Fruit fly (Drosophila melanogaster) whole organism, adult: ENCODE data around the gene CG43707.

Source experiments
- CG11617 ChIP-seq: fragments of 200-800 bp; sonication (Bioruptor generic); optimal IDR thresholded peaks from 2 replicates; lab custom pipeline; 2017; ENCODE audit warnings: mild to moderate bottlenecking, missing biosample characterization, missing genetic modification reagents, missing genetic modification characterization
- CG12768 ChIP-seq: fragments of 200-800 bp; sonication (Bioruptor generic); optimal IDR thresholded peaks from 2 replicates; lab custom pipeline; 2017; ENCODE audit warnings: missing biosample characterization, missing genetic modification characterization, mild to moderate bottlenecking, moderate library complexity, missing genetic modification reagents
- CG14711 ChIP-seq: fragments of 200-800 bp; sonication (Bioruptor generic); optimal IDR thresholded peaks from 2 replicates; lab custom pipeline; 2018; ENCODE audit warnings: missing biosample characterization, mild to moderate bottlenecking, missing genetic modification characterization, moderate library complexity
- CG1620 ChIP-seq: fragments of 200-800 bp; sonication (Bioruptor generic); optimal IDR thresholded peaks from 2 replicates; lab custom pipeline; 2016; ENCODE audit warnings: missing biosample characterization, missing genetic modification characterization
- CG33017 ChIP-seq: fragments of 200-800 bp; sonication (Bioruptor generic); optimal IDR thresholded peaks from 2 replicates; lab custom pipeline; 2018; ENCODE audit warnings: missing biosample characterization, mild to moderate bottlenecking, missing genetic modification characterization, moderate library complexity
- CG5204 ChIP-seq: fragments of 200-800 bp; sonication (Bioruptor generic); optimal IDR thresholded peaks from 2 replicates; lab custom pipeline; 2016; ENCODE audit warnings: missing biosample characterization, missing genetic modification characterization
- CG7045 ChIP-seq: fragments of 200-800 bp; sonication (Bioruptor generic); optimal IDR thresholded peaks from 2 replicates; lab custom pipeline; 2017; ENCODE audit warnings: missing biosample characterization, mild to moderate bottlenecking, missing genetic modification characterization
- CG7101 ChIP-seq: fragments of 200-800 bp; sonication (Bioruptor generic); optimal IDR thresholded peaks from 2 replicates; lab custom pipeline; 2018; ENCODE audit warnings: missing biosample characterization, mild to moderate bottlenecking, missing genetic modification characterization, moderate library complexity
- Clk ChIP-seq: fragments of 200-800 bp; sonication (Bioruptor generic); optimal IDR thresholded peaks from 2 replicates; lab custom pipeline; 2017; ENCODE audit warnings: missing biosample characterization, missing genetic modification characterization
- Crg-1 ChIP-seq: fragments of 200-800 bp; sonication (Bioruptor generic); optimal IDR thresholded peaks from 2 replicates; lab custom pipeline; 2016; ENCODE audit warnings: missing biosample characterization, missing genetic modification characterization
- Hr96 ChIP-seq: fragments of 200-800 bp; sonication (Bioruptor generic); optimal IDR thresholded peaks from 2 replicates; lab custom pipeline; 2016; ENCODE audit warnings: missing biosample characterization, missing genetic modification characterization
- Mnt ChIP-seq: fragments of 200-800 bp; sonication (Bioruptor generic); optimal IDR thresholded peaks from 2 replicates; lab custom pipeline; 2016; ENCODE audit warnings: missing biosample characterization, mild to moderate bottlenecking, missing genetic modification characterization
- bab1 ChIP-seq: fragments of 200-800 bp; sonication (Bioruptor generic); optimal IDR thresholded peaks from 3 replicates; lab custom pipeline; 2019; ENCODE audit warnings: missing biosample characterization, mild to moderate bottlenecking, missing genetic modification characterization, moderate library complexity
- cic ChIP-seq: fragments of 200-800 bp; sonication (Bioruptor generic); optimal IDR thresholded peaks from 2 replicates; lab custom pipeline; 2017; ENCODE audit warnings: missing biosample characterization, mild to moderate bottlenecking, missing genetic modification characterization, moderate library complexity
- cnc ChIP-seq, 2 experiments: fragments of >200 bp; optimal IDR thresholded peaks; 2 replicates each; lab custom pipeline; 2017
- kay ChIP-seq: fragments of 200-800 bp; sonication (Bioruptor generic); peaks from one replicate; lab custom pipeline; 2016; ENCODE audit warnings: missing biosample characterization, missing genetic modification characterization, borderline replicate concordance
- ovo ChIP-seq: fragments of 200-800 bp; sonication (Bioruptor generic); optimal IDR thresholded peaks from 2 replicates; lab custom pipeline; 2016; ENCODE audit warnings: missing biosample characterization, missing genetic modification characterization
- pad ChIP-seq: fragments of 200-800 bp; sonication (Bioruptor generic); optimal IDR thresholded peaks from 3 replicates; lab custom pipeline; 2017; ENCODE audit warnings: missing biosample characterization, missing genetic modification characterization, mild to moderate bottlenecking, moderate library complexity, missing genetic modification reagents
- tj ChIP-seq: fragments of 200-800 bp; sonication (Bioruptor generic); optimal IDR thresholded peaks from 3 replicates; lab custom pipeline; 2017; ENCODE audit warnings: missing biosample characterization, mild to moderate bottlenecking, missing genetic modification characterization, moderate library complexity
- toe ChIP-seq: fragments of 200-800 bp; sonication (Bioruptor generic); optimal IDR thresholded peaks from 2 replicates; lab custom pipeline; 2016; ENCODE audit warnings: missing biosample characterization, missing genetic modification characterization

CG43707 gene

dm6 chr2L:3804641-3805273 lies 47.7 kb downstream of the CG43707 start:
- peak; percentile 94 for TF ChIP-seq CG14711 (tag; lab: Kevin White, UChicago)
- peak; percentile 95 for TF ChIP-seq CG5204 (GFP tag; lab: Kevin White, UChicago)
- TF ChIP-seq CG11617 (GFP tag; lab: Kevin White, UChicago), result peak; percentile 79
- TF ChIP-seq kay (GFP tag; lab: Kevin White, UChicago), result peak; percentile 76
- TF ChIP-seq bab1, result peak; percentile 92
- no peak for TF ChIP-seq cnc (optimal IDR thresholded peaks at IDR 0.05; lab: Kevin White, UChicago)
- peak; percentile 85 for TF ChIP-seq cic (GFP tag; lab: Kevin White, UChicago)
- peak; percentile 97 for TF ChIP-seq CG33017 (tag; lab: Kevin White, UChicago)
- TF ChIP-seq Clk (GFP tag; lab: Kevin White, UChicago), result peak; percentile 89
- TF ChIP-seq pad (GFP tag; lab: Kevin White, UChicago), result peak; percentile 78
- peak; percentile 60 for TF ChIP-seq tj (GFP tag; lab: Kevin White, UChicago)
- TF ChIP-seq CG1620 (GFP tag; lab: Kevin White, UChicago), result peak; percentile 72
- peak; percentile 97 for TF ChIP-seq CG7045
- peak; percentile 97 for TF ChIP-seq CG12768
- TF ChIP-seq ovo (GFP tag; lab: Kevin White, UChicago), result peak; percentile 52
- TF ChIP-seq Mnt (GFP tag; lab: Kevin White, UChicago), result peak; percentile 79
- TF ChIP-seq Crg-1 (GFP tag; lab: Kevin White, UChicago), result peak; percentile 39
- TF ChIP-seq CG7101, result peak; percentile 95
- peak; percentile 97 for TF ChIP-seq Hr96 (GFP tag; lab: Kevin White, UChicago)
- peak; percentile 91 for TF ChIP-seq toe

dm6 chr2L:3805274-3806196 lies 48.5 kb downstream of the CG43707 start:
- TF ChIP-seq bab1, result no peak
- no peak for TF ChIP-seq CG33017 (tag; lab: Kevin White, UChicago)
- TF ChIP-seq Clk (GFP tag; lab: Kevin White, UChicago), result no peak
- no peak for TF ChIP-seq cnc (optimal IDR thresholded peaks at IDR 0.05; lab: Kevin White, UChicago)
- no peak for TF ChIP-seq CG1620 (GFP tag; lab: Kevin White, UChicago)
- TF ChIP-seq CG5204 (GFP tag; lab: Kevin White, UChicago), result no peak
- no peak for TF ChIP-seq CG7101
- no peak for TF ChIP-seq cic (GFP tag; lab: Kevin White, UChicago)
- no peak for TF ChIP-seq Hr96 (GFP tag; lab: Kevin White, UChicago)
- TF ChIP-seq CG11617 (GFP tag; lab: Kevin White, UChicago), result no peak
- no peak for TF ChIP-seq pad (GFP tag; lab: Kevin White, UChicago)
- no peak for TF ChIP-seq Mnt (GFP tag; lab: Kevin White, UChicago)
- TF ChIP-seq CG14711 (tag; lab: Kevin White, UChicago), result peak; percentile 52
- no peak for TF ChIP-seq tj (GFP tag; lab: Kevin White, UChicago)
- no peak for TF ChIP-seq ovo (GFP tag; lab: Kevin White, UChicago)
- TF ChIP-seq Crg-1 (GFP tag; lab: Kevin White, UChicago), result no peak
- peak; percentile 65 for TF ChIP-seq kay (GFP tag; lab: Kevin White, UChicago)
- peak; percentile 14 for TF ChIP-seq CG7045
- no peak for TF ChIP-seq CG12768
- no peak for TF ChIP-seq toe

dm6 chr2L:3806197-3807030 lies 49.4 kb downstream of the CG43707 start:
- peak; percentile 72 for TF ChIP-seq cic (GFP tag; lab: Kevin White, UChicago)
- no peak for TF ChIP-seq bab1

dm6 chr2L:3813255-3813875 lies 56.3 kb downstream of the CG43707 start, which contains the start of gene CG3407:
Gene CG3407 (minus strand): TSS chr2L:3813410.
- TF ChIP-seq CG5204 (GFP tag; lab: Kevin White, UChicago), result no peak
- no peak for TF ChIP-seq CG14711 (tag; lab: Kevin White, UChicago)
- no peak for TF ChIP-seq CG12768
- no peak for TF ChIP-seq toe
- TF ChIP-seq CG11617 (GFP tag; lab: Kevin White, UChicago), result no peak
- no peak for TF ChIP-seq ovo (GFP tag; lab: Kevin White, UChicago)
- peak; percentile 37 for TF ChIP-seq kay (GFP tag; lab: Kevin White, UChicago)
- peak; percentile 80 for TF ChIP-seq Crg-1 (GFP tag; lab: Kevin White, UChicago)
- TF ChIP-seq Clk (GFP tag; lab: Kevin White, UChicago), result no peak
- TF ChIP-seq CG7045, result no peak
- no peak for TF ChIP-seq cnc (optimal IDR thresholded peaks at IDR 0.05; lab: Kevin White, UChicago)
- TF ChIP-seq bab1, result no peak
- TF ChIP-seq Mnt (GFP tag; lab: Kevin White, UChicago), result peak; percentile 55
- TF ChIP-seq CG33017 (tag; lab: Kevin White, UChicago), result no peak
- TF ChIP-seq Hr96 (GFP tag; lab: Kevin White, UChicago), result no peak
- TF ChIP-seq CG1620 (GFP tag; lab: Kevin White, UChicago), result peak; percentile 69
- peak; percentile 63 for TF ChIP-seq CG7101
- peak; percentile 34 for TF ChIP-seq pad (GFP tag; lab: Kevin White, UChicago)
- TF ChIP-seq cic (GFP tag; lab: Kevin White, UChicago), result no peak
- TF ChIP-seq tj (GFP tag; lab: Kevin White, UChicago), result no peak
